Fruit fly (Drosophila melanogaster) whole organism, embryonic: ENCODE data around the gene CG9837.
A peak's percentile ranks its signal among the peaks of the same experiment; 100 is the strongest.

Experiments
- Asciz ChIP-seq: fragments of 200-800 bp; sonication (Bioruptor generic); optimal IDR thresholded peaks from 2 replicates; lab custom pipeline; 2017; ENCODE audit warnings: missing biosample characterization, mild to moderate bottlenecking, missing genetic modification characterization, missing genetic modification reagents
- Bgb ChIP-seq: fragments of 200-800 bp; sonication (Bioruptor generic); IDR thresholded peaks from 2 replicates; pipeline ENCODE4 v1.3.6; 2022; ENCODE audit warnings: missing biosample characterization, missing genetic modification characterization; ENCODE audit not compliant: partially characterized antibody
- CG10543 ChIP-seq: fragments of 200-800 bp; sonication (Bioruptor generic); optimal IDR thresholded peaks from 3 replicates; lab custom pipeline; 2017; ENCODE audit warnings: missing biosample characterization, mild to moderate bottlenecking, missing genetic modification characterization, moderate library complexity
- CG11398 ChIP-seq: fragments of 200-800 bp; sonication (Bioruptor generic); optimal IDR thresholded peaks from 2 replicates; lab custom pipeline; 2016; ENCODE audit warnings: missing biosample characterization, missing genetic modification characterization
- CG12155 ChIP-seq: fragments of 200-800 bp; sonication (Bioruptor generic); optimal IDR thresholded peaks from 3 replicates; lab custom pipeline; 2016; ENCODE audit warnings: missing biosample characterization, missing genetic modification characterization
- CG13287 ChIP-seq: fragments of 200-800 bp; sonication (Bioruptor generic); IDR thresholded peaks from 2 replicates; pipeline ENCODE4 v1.3.6; 2022; ENCODE audit warnings: missing biosample characterization, missing genetic modification characterization; ENCODE audit not compliant: partially characterized antibody
- CG13296 ChIP-seq: fragments of 200-800 bp; sonication (Bioruptor generic); optimal IDR thresholded peaks from 3 replicates; lab custom pipeline; 2018; ENCODE audit warnings: missing biosample characterization, mild to moderate bottlenecking, missing genetic modification characterization
- CG13894 ChIP-seq: fragments of 200-800 bp; sonication (Bioruptor generic); optimal IDR thresholded peaks from 3 replicates; lab custom pipeline; 2018; ENCODE audit warnings: missing biosample characterization, mild to moderate bottlenecking, missing genetic modification characterization, moderate library complexity
- CG14014 ChIP-seq: fragments of 200-800 bp; sonication (Bioruptor generic); IDR thresholded peaks from 2 replicates; pipeline ENCODE4 v1.3.6; 2022; ENCODE audit warnings: missing biosample characterization, missing genetic modification characterization
- CG1602 ChIP-seq: fragments of 200-800 bp; sonication (Bioruptor generic); optimal IDR thresholded peaks from 3 replicates; lab custom pipeline; 2016; ENCODE audit warnings: missing biosample characterization, missing genetic modification characterization
- CG1647 ChIP-seq: fragments of 200-800 bp; sonication (Bioruptor generic); optimal IDR thresholded peaks from 3 replicates; lab custom pipeline; 2016; ENCODE audit warnings: missing biosample characterization, missing genetic modification characterization
- CG17186 ChIP-seq: fragments of 200-800 bp; sonication (Bioruptor generic); optimal IDR thresholded peaks from 3 replicates; lab custom pipeline; 2017; ENCODE audit warnings: missing biosample characterization, missing genetic modification reagents, missing genetic modification characterization
- CG17912 ChIP-seq: fragments of 200-800 bp; sonication (Bioruptor generic); optimal IDR thresholded peaks from 2 replicates; lab custom pipeline; 2018; ENCODE audit warnings: missing biosample characterization, mild to moderate bottlenecking, missing genetic modification characterization
- CG18262 ChIP-seq: fragments of 200-800 bp; optimal IDR thresholded peaks from 3 replicates; lab custom pipeline; 2019; ENCODE audit warnings: missing biosample characterization, mild to moderate bottlenecking, missing genetic modification characterization, moderate library complexity
- CG18764 ChIP-seq: fragments of 200-800 bp; sonication (Bioruptor generic); optimal IDR thresholded peaks from 3 replicates; lab custom pipeline; 2016; ENCODE audit warnings: missing biosample characterization, missing genetic modification characterization
- CG4360 ChIP-seq: fragments of 200-800 bp; sonication (Bioruptor generic); IDR thresholded peaks from 2 replicates; pipeline ENCODE4 v1.3.6; 2022; ENCODE audit warnings: missing biosample characterization, missing genetic modification characterization
- CG5245 ChIP-seq: fragments of 200-800 bp; sonication (Bioruptor generic); optimal IDR thresholded peaks from 3 replicates; lab custom pipeline; 2016; ENCODE audit warnings: missing biosample characterization, missing genetic modification characterization
- CG7963 ChIP-seq: fragments of 200-800 bp; sonication (Bioruptor generic); IDR thresholded peaks from 3 replicates; pipeline ENCODE4 v1.3.6; 2022; ENCODE audit warnings: missing biosample characterization, missing genetic modification characterization; ENCODE audit not compliant: partially characterized antibody
- CG8388 ChIP-seq: fragments of 200-800 bp; sonication (Bioruptor generic); optimal IDR thresholded peaks from 2 replicates; lab custom pipeline; 2019; ENCODE audit warnings: missing biosample characterization, mild to moderate bottlenecking, missing genetic modification characterization, moderate library complexity
- CG9797 ChIP-seq: fragments of 200-800 bp; sonication (Bioruptor generic); optimal IDR thresholded peaks from 3 replicates; lab custom pipeline; 2018; ENCODE audit warnings: missing biosample characterization, mild to moderate bottlenecking, missing genetic modification characterization
- CG9876 ChIP-seq: fragments of 200-800 bp; sonication (Bioruptor generic); optimal IDR thresholded peaks from 2 replicates; lab custom pipeline; 2016; ENCODE audit warnings: missing biosample characterization, missing genetic modification characterization
- CTCF ChIP-seq: fragments of 200-800 bp; sonication (Bioruptor generic); optimal IDR thresholded peaks from 2 replicates; lab custom pipeline; 2017; ENCODE audit warnings: missing biosample characterization, mild to moderate bottlenecking, missing genetic modification characterization, moderate library complexity
- D19B ChIP-seq: fragments of 200-800 bp; sonication (Bioruptor generic); optimal IDR thresholded peaks from 2 replicates; lab custom pipeline; 2017; ENCODE audit warnings: missing biosample characterization, mild to moderate bottlenecking, missing genetic modification characterization
- Hsf ChIP-seq: fragments of 200-800 bp; sonication (Bioruptor generic); optimal IDR thresholded peaks from 3 replicates; lab custom pipeline; 2016; ENCODE audit warnings: missing biosample characterization, missing genetic modification characterization
- Max ChIP-seq: fragments of 200-800 bp; sonication (Bioruptor generic); optimal IDR thresholded peaks from 2 replicates; lab custom pipeline; 2016; ENCODE audit warnings: missing biosample characterization, mild to moderate bottlenecking, missing genetic modification characterization
- Nf-YC ChIP-seq: fragments of 200-800 bp; optimal IDR thresholded peaks from 3 replicates; lab custom pipeline; 2019; ENCODE audit warnings: missing biosample characterization, mild to moderate bottlenecking, missing genetic modification characterization, moderate library complexity
- Scr ChIP-seq: fragments of 200-800 bp; sonication (Bioruptor generic); IDR thresholded peaks from 2 replicates; pipeline ENCODE4 v1.3.6; 2022; ENCODE audit warnings: missing biosample characterization, missing genetic modification characterization; ENCODE audit not compliant: partially characterized antibody
- Sry-δ ChIP-seq: fragments of 200-800 bp; sonication (Bioruptor generic); optimal IDR thresholded peaks from 2 replicates; lab custom pipeline; 2016; ENCODE audit warnings: missing biosample characterization, missing genetic modification characterization
- Ssrp ChIP-seq: fragments of 200-800 bp; sonication (Bioruptor generic); optimal IDR thresholded peaks from 2 replicates; lab custom pipeline; 2018; ENCODE audit warnings: missing biosample characterization, mild to moderate bottlenecking, missing genetic modification characterization, moderate library complexity
- Stat92E ChIP-seq, 3 experiments: fragments of >200 bp in 2 of 3; fragments of 200-800 bp in 1 of 3; sonication (Bioruptor generic) in 1 of 3; optimal IDR thresholded peaks; 2 replicates each; lab custom pipeline; 2017 to 2019; ENCODE audit warnings: missing biosample characterization in 3 of 3, missing genetic modification characterization in 3 of 3, mild to moderate bottlenecking in 1 of 3, moderate library complexity in 1 of 3
- amos ChIP-seq: fragments of 200-800 bp; sonication (Bioruptor generic); IDR thresholded peaks from 2 replicates; pipeline ENCODE4 v1.3.6; 2022; ENCODE audit warnings: missing biosample characterization, missing genetic modification characterization; ENCODE audit not compliant: partially characterized antibody
- ash1 ChIP-seq: fragments of 200-800 bp; sonication (Bioruptor generic); optimal IDR thresholded peaks from 2 replicates; lab custom pipeline; 2018; ENCODE audit warnings: missing biosample characterization, mild to moderate bottlenecking, missing genetic modification characterization
- cas ChIP-seq: fragments of 200-800 bp; sonication (Bioruptor generic); IDR thresholded peaks from 2 replicates; pipeline ENCODE4 v1.3.6; 2022; ENCODE audit warnings: missing biosample characterization, missing genetic modification characterization
- dysf ChIP-seq: fragments of 200-800 bp; sonication (Bioruptor generic); IDR thresholded peaks from 3 replicates; pipeline ENCODE4 v1.3.6; 2022; ENCODE audit warnings: missing biosample characterization, missing genetic modification characterization
- ems ChIP-seq: fragments of 200-800 bp; sonication (Bioruptor generic); optimal IDR thresholded peaks from 3 replicates; lab custom pipeline; 2016; ENCODE audit warnings: missing biosample characterization, missing genetic modification characterization
- hb ChIP-seq: fragments of 200-800 bp; sonication (Bioruptor generic); IDR thresholded peaks from 3 replicates; pipeline ENCODE4 v1.3.6; 2022; ENCODE audit warnings: missing biosample characterization, missing genetic modification characterization; ENCODE audit not compliant: partially characterized antibody
- her ChIP-seq: fragments of 200-800 bp; sonication (Bioruptor generic); optimal IDR thresholded peaks from 2 replicates; lab custom pipeline; 2016; ENCODE audit warnings: missing biosample characterization, missing genetic modification characterization
- kah ChIP-seq: fragments of 200-800 bp; sonication (Bioruptor generic); optimal IDR thresholded peaks from 2 replicates; lab custom pipeline; 2018; ENCODE audit warnings: missing biosample characterization, mild to moderate bottlenecking, missing genetic modification characterization
- lov ChIP-seq, 2 experiments: fragments of 200-800 bp in 1 of 2; fragments of >200 bp in 1 of 2; sonication (Bioruptor generic) in 1 of 2; IDR thresholded peaks in 1 of 2; optimal IDR thresholded peaks in 1 of 2; 2 replicates in 1 of 2; 3 replicates in 1 of 2; pipeline versions ENCODE4 v1.3.6 to Lab custom; 2017 to 2022; ENCODE audit warnings: missing biosample characterization in 1 of 2, missing genetic modification characterization in 1 of 2
- nerfin-2 ChIP-seq: fragments of 200-800 bp; sonication (Bioruptor generic); IDR thresholded peaks from 2 replicates; pipeline ENCODE4 v1.3.6; 2022; ENCODE audit warnings: missing biosample characterization, missing genetic modification characterization; ENCODE audit not compliant: partially characterized antibody
- pb ChIP-seq: fragments of 200-800 bp; sonication (Bioruptor generic); optimal IDR thresholded peaks from 3 replicates; lab custom pipeline; 2016; ENCODE audit warnings: missing biosample characterization, missing genetic modification characterization
- pho ChIP-seq: fragments of 200-800 bp; sonication (Bioruptor generic); optimal IDR thresholded peaks from 2 replicates; lab custom pipeline; 2016; ENCODE audit warnings: missing biosample characterization, missing genetic modification characterization
- schlank ChIP-seq: fragments of 200-800 bp; sonication (Bioruptor generic); optimal IDR thresholded peaks from 2 replicates; lab custom pipeline; 2018; ENCODE audit warnings: missing biosample characterization, mild to moderate bottlenecking, missing genetic modification characterization
- sisA ChIP-seq: fragments of 200-800 bp; sonication (Bioruptor generic); IDR thresholded peaks from 2 replicates; pipeline ENCODE4 v1.3.6; 2022; ENCODE audit warnings: missing biosample characterization, missing genetic modification characterization
- sug ChIP-seq: fragments of 200-800 bp; optimal IDR thresholded peaks from 2 replicates; lab custom pipeline; 2019; ENCODE audit warnings: missing biosample characterization, mild to moderate bottlenecking, missing genetic modification characterization, moderate library complexity
- tna ChIP-seq: fragments of 200-800 bp; sonication (Bioruptor generic); IDR thresholded peaks from 2 replicates; pipeline ENCODE4 v1.3.6; 2022; ENCODE audit warnings: missing biosample characterization, missing genetic modification characterization; ENCODE audit not compliant: partially characterized antibody
- unc-4 ChIP-seq: fragments of 200-800 bp; sonication (Bioruptor generic); IDR thresholded peaks from 2 replicates; pipeline ENCODE4 v1.3.6; 2022; ENCODE audit warnings: missing biosample characterization, missing genetic modification characterization; ENCODE audit not compliant: partially characterized antibody
- vfl ChIP-seq: fragments of 200-800 bp; sonication (Bioruptor generic); optimal IDR thresholded peaks from 2 replicates; lab custom pipeline; 2016; ENCODE audit warnings: missing biosample characterization, missing genetic modification characterization
- vnd ChIP-seq: fragments of 200-800 bp; sonication (Bioruptor generic); IDR thresholded peaks from 3 replicates; pipeline ENCODE4 v1.3.6; 2022; ENCODE audit warnings: missing biosample characterization, missing genetic modification characterization; ENCODE audit not compliant: partially characterized antibody
- zen2 ChIP-seq: fragments of 200-800 bp; sonication (Bioruptor generic); IDR thresholded peaks from 3 replicates; pipeline ENCODE4 v1.3.6; 2022; ENCODE audit warnings: missing biosample characterization, missing genetic modification characterization; ENCODE audit not compliant: partially characterized antibody

Gene CG9837

dm6 chr3R:8862662-8863082 is 49.3 kb upstream of the CG9837 start (continued):
- TF ChIP-seq Bgb = peak; percentile 82
- TF ChIP-seq sisA (GFP tag; lab: Robert Waterston, UW) = no peak
- peak; percentile 88 for TF ChIP-seq amos (GFP tag; lab: Robert Waterston, UW)
- TF ChIP-seq CG14014 (GFP tag; lab: Robert Waterston, UW) = no peak
- peak; percentile 46; the same call in 1 of the 2 replicates for TF ChIP-seq unc-4 (GFP tag; lab: Robert Waterston, UW)
- TF ChIP-seq vnd (GFP tag; lab: Robert Waterston, UW) = peak; percentile 50; the same call in 1 of the 3 replicates
- TF ChIP-seq Nf-YC (tag; lab: Kevin White, UChicago) = no peak
- no peak for TF ChIP-seq CG9876 (GFP tag; lab: Kevin White, UChicago)
- TF ChIP-seq kah = no peak
- TF ChIP-seq Sry-δ (GFP tag; lab: Kevin White, UChicago) = no peak
- TF ChIP-seq CTCF = no peak
- no peak for TF ChIP-seq Ssrp
- TF ChIP-seq CG17912 (GFP tag; lab: Kevin White, UChicago) = no peak
- TF ChIP-seq CG13296 (GFP tag; lab: Kevin White, UChicago) = peak; percentile 45
- no peak for TF ChIP-seq CG10543
- peak; percentile 74 for TF ChIP-seq Scr (GFP tag; lab: Robert Waterston, UW)
- peak; percentile 75 for TF ChIP-seq CG4360
- TF ChIP-seq Asciz = no peak
- peak; percentile 91 for TF ChIP-seq nerfin-2 (GFP tag; lab: Robert Waterston, UW)
- no peak for TF ChIP-seq schlank (tag; lab: Kevin White, UChicago)
- TF ChIP-seq CG8388 (GFP tag; lab: Kevin White, UChicago) = no peak
- TF ChIP-seq hb (GFP tag; lab: Robert Waterston, UW) = peak; percentile 80; the same call in 1 of the 3 replicates
- no peak for TF ChIP-seq CG11398
- no peak for TF ChIP-seq CG1602 (GFP tag; lab: Kevin White, UChicago)
- TF ChIP-seq ems (GFP tag; lab: Kevin White, UChicago) = no peak
- TF ChIP-seq ash1 (GFP tag; lab: Kevin White, UChicago) = no peak
- no peak for TF ChIP-seq cas (GFP tag; lab: Robert Waterston, UW)
- no peak for TF ChIP-seq Hsf (GFP tag; lab: Kevin White, UChicago)
- no peak for TF ChIP-seq CG17186 (GFP tag; lab: Kevin White, UChicago)
- no peak for TF ChIP-seq her (GFP tag; lab: Kevin White, UChicago)
- TF ChIP-seq dysf (GFP tag; lab: Robert Waterston, UW) = no peak
- no peak for TF ChIP-seq vfl (GFP tag; lab: Kevin White, UChicago)
- no peak for TF ChIP-seq Max (GFP tag; lab: Kevin White, UChicago)
- peak; percentile 53 for TF ChIP-seq CG13894 (tag; lab: Kevin White, UChicago)
- TF ChIP-seq CG13287 = peak; percentile 44
- TF ChIP-seq CG5245 (GFP tag; lab: Kevin White, UChicago) = no peak
- TF ChIP-seq pho = no peak
- TF ChIP-seq tna = peak; percentile 86
- TF ChIP-seq Stat92E (GFP tag; optimal IDR thresholded peaks at IDR 0.05; lab: Kevin White, UChicago) = peak in 1 of 3 experiments; percentile 69
- TF ChIP-seq CG18262 = peak; percentile 25
- peak; percentile 66; the same call in 2 of the 3 replicates for TF ChIP-seq zen2 (GFP tag; lab: Robert Waterston, UW)
- TF ChIP-seq CG9797 (GFP tag; lab: Kevin White, UChicago) = no peak
- peak; percentile 78; the same call in 2 of the 3 replicates for TF ChIP-seq CG7963
- TF ChIP-seq lov (optimal IDR thresholded peaks at IDR 0.05; lab: Kevin White, UChicago) = no peak
- TF ChIP-seq lov (GFP tag; IDR thresholded peaks at IDR 0.05; lab: Robert Waterston, UW) = no peak
- TF ChIP-seq CG18764 = no peak
- peak; percentile 24 for TF ChIP-seq sug (tag; lab: Kevin White, UChicago)
- TF ChIP-seq CG1647 (GFP tag; lab: Kevin White, UChicago) = no peak
- no peak for TF ChIP-seq D19B (GFP tag; lab: Kevin White, UChicago)
- no peak for TF ChIP-seq pb (GFP tag; lab: Kevin White, UChicago)
- no peak for TF ChIP-seq CG12155 (GFP tag; lab: Kevin White, UChicago)
